Worm (Caenorhabditis elegans) whole organism, young adult: ENCODE data around the gene ZK1058.3.

ENCODE experiments used
- C06A6.2 ChIP-seq: fragments of 200-800 bp; sonication (Bioruptor generic); conservative IDR thresholded peaks from 2 replicates; pipeline ENCODE4 v1.3.6; 2022; ENCODE audit warnings: missing genetic modification characterization, missing compliant biosample characterization
- D2030.7 ChIP-seq: fragments of 200-800 bp; sonication (Bioruptor generic); IDR thresholded peaks from 2 replicates; pipeline ENCODE4 v1.3.6; 2022; ENCODE audit warnings: missing genetic modification reagents, missing genetic modification characterization, missing compliant biosample characterization
- F22D6.2 ChIP-seq: sonication (generic microtip); optimal IDR thresholded peaks from 2 replicates; lab custom pipeline; 2016; ENCODE audit warnings: mild to moderate bottlenecking, missing genetic modification characterization, missing compliant biosample characterization
- F37B4.10 ChIP-seq: fragments of 200-800 bp; sonication (Bioruptor generic); IDR thresholded peaks from 2 replicates; pipeline ENCODE4 v1.3.6; 2022; ENCODE audit warnings: missing genetic modification characterization, missing compliant biosample characterization
- F52B5.7 ChIP-seq: sonication (generic microtip); optimal IDR thresholded peaks from 2 replicates; lab custom pipeline; 2016; ENCODE audit warnings: mild to moderate bottlenecking, missing genetic modification characterization, missing compliant biosample characterization
- Y53F4B.3 ChIP-seq: fragments of 200-800 bp; sonication (Bioruptor generic); IDR thresholded peaks from 2 replicates; pipeline ENCODE4 v1.3.6; 2022; ENCODE audit warnings: missing genetic modification reagents, missing genetic modification characterization, missing compliant biosample characterization
- attf-6 ChIP-seq: fragments of 200-800 bp; sonication (Bioruptor generic); IDR thresholded peaks from 2 replicates; pipeline ENCODE4 v1.3.6; 2022; ENCODE audit warnings: missing genetic modification reagents, missing genetic modification characterization, missing compliant biosample characterization
- bed-1 ChIP-seq: fragments of 200-800 bp; sonication (Bioruptor generic); IDR thresholded peaks from 2 replicates; pipeline ENCODE4 v1.3.6; 2022; ENCODE audit warnings: missing genetic modification reagents, missing genetic modification characterization, missing compliant biosample characterization
- bed-2 ChIP-seq: fragments of 200-800 bp; sonication (Bioruptor generic); IDR thresholded peaks from 2 replicates; pipeline ENCODE4 v1.3.6; 2022; ENCODE audit warnings: missing genetic modification reagents, missing genetic modification characterization, missing compliant biosample characterization
- ccch-3 ChIP-seq: fragments of 200-800 bp; sonication (Bioruptor generic); optimal IDR thresholded peaks from 2 replicates; lab custom pipeline; 2018; ENCODE audit warnings: mild to moderate bottlenecking, missing genetic modification characterization, missing compliant biosample characterization
- cebp-1 ChIP-seq, 2 experiments: fragments of 200-800 bp in 1 of 2; sonication (Bioruptor generic) in 1 of 2; sonication (generic microtip) in 1 of 2; IDR thresholded peaks in 1 of 2; optimal IDR thresholded peaks in 1 of 2; 2 replicates each; pipeline versions ENCODE4 v1.3.6 to Lab custom; 2017 to 2022; ENCODE audit warnings: missing compliant biosample characterization in 2 of 2, missing genetic modification characterization in 2 of 2, mild to moderate bottlenecking in 1 of 2, missing genetic modification reagents in 1 of 2, moderate library complexity in 1 of 2
- cebp-2 ChIP-seq: fragments of 200-800 bp; sonication (Bioruptor generic); IDR thresholded peaks from 2 replicates; pipeline ENCODE4 v1.3.6; 2022; ENCODE audit warnings: missing genetic modification characterization, missing compliant biosample characterization
- ceh-27 ChIP-seq: fragments of 200-800 bp; sonication (Bioruptor generic); optimal IDR thresholded peaks from 2 replicates; lab custom pipeline; 2018; ENCODE audit warnings: mild to moderate bottlenecking, missing genetic modification characterization, moderate library complexity, missing compliant biosample characterization
- ceh-40 ChIP-seq: fragments of 200-800 bp; sonication (Bioruptor generic); IDR thresholded peaks from 2 replicates; pipeline ENCODE4 v1.3.6; 2022; ENCODE audit warnings: missing genetic modification characterization, missing compliant biosample characterization
- ceh-58 ChIP-seq: fragments of 200-800 bp; sonication (Bioruptor generic); IDR thresholded peaks from 2 replicates; pipeline ENCODE4 v1.3.6; 2022; ENCODE audit warnings: missing genetic modification characterization, missing compliant biosample characterization
- dox-1 ChIP-seq: fragments of 200-800 bp; sonication (Bioruptor generic); IDR thresholded peaks from 2 replicates; pipeline ENCODE4 v1.3.6; 2022; ENCODE audit warnings: missing genetic modification reagents, missing genetic modification characterization, missing compliant biosample characterization
- him-1 ChIP-seq: sonication (generic microtip); optimal IDR thresholded peaks from 2 replicates; lab custom pipeline; 2016; ENCODE audit warnings: missing genotype, missing genetic modification reagents, missing genetic modification characterization, missing compliant biosample characterization
- hlh-12 ChIP-seq: sonication (generic microtip); optimal IDR thresholded peaks from 2 replicates; lab custom pipeline; 2016; ENCODE audit warnings: missing genetic modification characterization, missing compliant biosample characterization
- hmg-1.2 ChIP-seq: fragments of 200-800 bp; sonication (Bioruptor generic); IDR thresholded peaks from 2 replicates; pipeline ENCODE4 v1.3.6; 2022; ENCODE audit warnings: missing genetic modification reagents, missing genetic modification characterization, missing compliant biosample characterization
- lin-35 ChIP-seq, 3 experiments: fragments of 150-350 bp in 2 of 3; sonication (generic microtip) in 1 of 3; optimal IDR thresholded peaks; 2 replicates each; lab custom pipeline; 2014 to 2018; ENCODE audit warnings: missing biosample characterization in 3 of 3, missing genetic modification characterization in 3 of 3, missing genetic modification reagents in 3 of 3
- lsy-27 ChIP-seq: sonication (generic microtip); optimal IDR thresholded peaks from 2 replicates; lab custom pipeline; 2017; ENCODE audit warnings: missing genetic modification characterization, mild to moderate bottlenecking, missing compliant biosample characterization, antibody characterized with exemption, missing genotype, borderline replicate concordance; ENCODE audit not compliant: insufficient read depth
- madf-10 ChIP-seq: sonication (generic microtip); optimal IDR thresholded peaks from 2 replicates; lab custom pipeline; 2016; ENCODE audit warnings: mild to moderate bottlenecking, missing genetic modification characterization, missing compliant biosample characterization
- madf-6 ChIP-seq: fragments of 200-800 bp; sonication (Bioruptor generic); IDR thresholded peaks from 2 replicates; pipeline ENCODE4 v1.3.6; 2022; ENCODE audit warnings: missing genetic modification reagents, missing genetic modification characterization, missing compliant biosample characterization
- mes-4 ChIP-seq: sonication (generic microtip); optimal IDR thresholded peaks from 2 replicates; lab custom pipeline; 2016; ENCODE audit warnings: missing genotype, missing genetic modification characterization, missing compliant biosample characterization
- nfya-1 ChIP-seq: sonication (generic microtip); optimal IDR thresholded peaks from 2 replicates; lab custom pipeline; 2017; ENCODE audit warnings: antibody characterized with exemption, missing compliant biosample characterization, missing genetic modification characterization, borderline replicate concordance; ENCODE audit not compliant: insufficient read depth
- nfyb-1 ChIP-seq: fragments of 200-800 bp; sonication (Bioruptor generic); IDR thresholded peaks from 2 replicates; pipeline ENCODE4 v1.3.6; 2022; ENCODE audit warnings: missing genetic modification reagents, missing genetic modification characterization, missing compliant biosample characterization
- pha-4 ChIP-seq: fragments of 150-350 bp; sonication (generic microtip); optimal IDR thresholded peaks from 2 replicates; lab custom pipeline; 2014; ENCODE audit warnings: missing biosample characterization, missing genetic modification reagents, missing genetic modification characterization
- rcor-1 ChIP-seq: fragments of 200-800 bp; sonication (Bioruptor generic); IDR thresholded peaks from 2 replicates; pipeline ENCODE4 v1.3.6; 2022; ENCODE audit warnings: missing genetic modification reagents, missing genetic modification characterization, missing compliant biosample characterization
- rec-8 ChIP-seq, 2 experiments: sonication (generic microtip); optimal IDR thresholded peaks; 2 replicates each; lab custom pipeline; 2016; ENCODE audit warnings: mild to moderate bottlenecking in 2 of 2, missing genetic modification characterization in 2 of 2, missing genetic modification reagents in 2 of 2, missing genotype in 2 of 2, missing biosample characterization in 1 of 2, missing compliant biosample characterization in 1 of 2, moderate library complexity in 1 of 2
- rpc-1 ChIP-seq, 2 experiments: fragments of 150-350 bp in 1 of 2; sonication (generic microtip) in 1 of 2; optimal IDR thresholded peaks; 2 replicates each; lab custom pipeline; 2014 to 2018; ENCODE audit warnings: missing biosample characterization in 1 of 2, missing genetic modification characterization in 1 of 2, missing genetic modification reagents in 1 of 2, missing genotype in 1 of 2
- sdz-38 ChIP-seq: sonication (generic microtip); optimal IDR thresholded peaks from 2 replicates; lab custom pipeline; 2016; ENCODE audit warnings: missing genotype, missing genetic modification characterization, missing compliant biosample characterization
- sea-2 ChIP-seq: fragments of 200-800 bp; sonication (Bioruptor generic); IDR thresholded peaks from 2 replicates; pipeline ENCODE4 v1.3.6; 2022; ENCODE audit warnings: missing genetic modification characterization, missing compliant biosample characterization
- snpc-1.1 ChIP-seq: sonication (generic microtip); optimal IDR thresholded peaks from 2 replicates; lab custom pipeline; 2017; ENCODE audit warnings: missing genetic modification characterization, mild to moderate bottlenecking, missing compliant biosample characterization, antibody characterized with exemption, moderate library complexity, missing genotype, missing genetic modification reagents; ENCODE audit not compliant: insufficient read depth
- snpc-3.4 ChIP-seq: sonication (generic microtip); optimal IDR thresholded peaks from 2 replicates; lab custom pipeline; 2017; ENCODE audit warnings: missing genetic modification characterization, mild to moderate bottlenecking, missing compliant biosample characterization, antibody characterized with exemption, moderate library complexity, missing genotype, missing genetic modification reagents
- tbp1 ChIP-seq: fragments of 200-800 bp; sonication (Bioruptor generic); optimal IDR thresholded peaks from 2 replicates; lab custom pipeline; 2018; ENCODE audit warnings: mild to moderate bottlenecking, missing genetic modification characterization, missing compliant biosample characterization
- tlf-1 ChIP-seq: fragments of 200-800 bp; sonication (Bioruptor generic); optimal IDR thresholded peaks from 2 replicates; lab custom pipeline; 2018; ENCODE audit warnings: mild to moderate bottlenecking, missing genetic modification characterization, missing compliant biosample characterization
- xnd-1 ChIP-seq: sonication (generic microtip); optimal IDR thresholded peaks from 2 replicates; lab custom pipeline; 2016; ENCODE audit warnings: missing genotype, missing genetic modification reagents, missing genetic modification characterization, missing compliant biosample characterization
- zfh-2 ChIP-seq: fragments of 200-800 bp; sonication (Bioruptor generic); conservative IDR thresholded peaks from 2 replicates; pipeline ENCODE4 v1.3.6; 2022; ENCODE audit warnings: missing genetic modification reagents, missing genetic modification characterization, missing compliant biosample characterization
- ztf-18 ChIP-seq: sonication (generic microtip); optimal IDR thresholded peaks from 2 replicates; lab custom pipeline; 2016; ENCODE audit warnings: missing genotype, mild to moderate bottlenecking, missing genetic modification characterization, missing compliant biosample characterization
- ztf-25 ChIP-seq: fragments of 200-800 bp; sonication (Bioruptor generic); IDR thresholded peaks from 2 replicates; pipeline ENCODE4 v1.3.6; 2022; ENCODE audit warnings: missing genetic modification reagents, missing genetic modification characterization, missing compliant biosample characterization
- ztf-28 ChIP-seq: fragments of 200-800 bp; sonication (Bioruptor generic); IDR thresholded peaks from 2 replicates; pipeline ENCODE4 v1.3.6; 2022; ENCODE audit warnings: missing genetic modification reagents, missing genetic modification characterization, missing compliant biosample characterization
- ztf-3 ChIP-seq: fragments of 200-800 bp; sonication (Bioruptor generic); optimal IDR thresholded peaks from 2 replicates; lab custom pipeline; 2018; ENCODE audit warnings: mild to moderate bottlenecking, missing genetic modification characterization, missing compliant biosample characterization

ZK1058.3 gene

DNA sequence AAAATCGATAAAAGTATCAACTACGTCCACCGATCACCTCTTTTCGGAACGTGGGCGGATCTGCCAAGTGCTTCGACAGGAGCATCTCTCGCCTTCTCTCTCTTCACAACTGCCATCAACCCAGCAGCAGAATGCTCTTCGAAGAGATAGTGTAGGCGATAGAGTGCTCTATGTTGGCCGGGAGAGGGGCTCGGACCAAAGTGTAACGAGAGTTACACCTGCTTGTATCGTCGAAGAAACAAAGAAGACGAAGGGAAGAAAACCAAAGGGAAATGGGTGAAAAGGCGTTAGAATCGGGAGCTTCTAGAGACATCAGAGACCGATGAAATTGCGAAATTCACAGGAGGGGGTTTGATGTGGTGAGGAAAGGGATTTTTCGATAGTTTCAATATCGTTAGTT is 3.8 kb upstream of the ZK1058.3 start:
- TF ChIP-seq F37B4.10 (GFP tag; lab: Robert Waterston, UW) = no peak
- no peak for TF ChIP-seq cebp-1 (GFP tag; IDR thresholded peaks at IDR 0.05; lab: Robert Waterston, UW)
- TF ChIP-seq cebp-1 (tag; optimal IDR thresholded peaks at IDR 0.05; lab: Kevin White, UChicago) = peak; percentile 88
- TF ChIP-seq mes-4 = no peak
- TF ChIP-seq zfh-2 (GFP tag; lab: Robert Waterston, UW) = 0 out of 2 replicates have a peak, but pooled peaks have one; percentile 42
- TF ChIP-seq F52B5.7 (tag; lab: Kevin White, UChicago) = no peak
- TF ChIP-seq ceh-58 = no peak
- TF ChIP-seq ceh-40 (GFP tag; lab: Robert Waterston, UW) = no peak

- peak; percentile 63; the same call in 1 of the 2 replicates for TF ChIP-seq hmg-1.2 (GFP tag; lab: Robert Waterston, UW)
- TF ChIP-seq tlf-1 (GFP tag; lab: Kevin White, UChicago) = no peak
- 0 out of 2 replicates have a peak, but pooled peaks have one; percentile 31 for TF ChIP-seq nfyb-1 (GFP tag; lab: Robert Waterston, UW)
These were observed 3.0 kb upstream of the ZK1058.3 start for ce11 chrIII:3915705-3916104.

DNA sequence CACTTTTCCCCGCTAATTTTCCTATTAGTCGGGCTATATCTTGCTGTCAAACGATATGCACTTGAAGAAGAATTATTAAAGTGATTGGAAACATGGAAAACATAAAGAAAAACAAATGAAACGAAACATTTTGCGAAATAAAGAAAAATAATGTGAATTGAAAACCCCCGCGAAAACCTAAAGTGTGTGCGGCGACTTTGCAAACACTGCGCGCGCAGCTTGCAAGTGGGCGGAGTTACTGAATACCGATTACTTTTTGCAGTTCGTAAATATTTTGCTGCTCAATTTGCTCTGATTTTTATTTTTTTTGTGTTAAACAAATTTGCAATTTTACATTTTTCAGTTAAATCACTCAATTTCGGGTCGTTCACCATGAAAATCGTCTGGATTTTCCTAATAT is 2.0 kb upstream of the ZK1058.3 start, which contains the start of gene ccdc-47:
Gene ccdc-47, plus strand, starts transcription at position 344 of the 400 bp plus-strand sequence.
- TF ChIP-seq madf-10 = no peak
- no peak for TF ChIP-seq ceh-40 (GFP tag; lab: Robert Waterston, UW)
- TF ChIP-seq ztf-25 (GFP tag; lab: Robert Waterston, UW) = no peak
- TF ChIP-seq ceh-27 (GFP tag; lab: Kevin White, UChicago) = peak; percentile 37
- no peak for TF ChIP-seq F37B4.10 (GFP tag; lab: Robert Waterston, UW)
- no peak for TF ChIP-seq lsy-27 (tag; lab: Kevin White, UChicago)
- 0 out of 2 replicates have a peak, but pooled peaks have one; percentile 31 for TF ChIP-seq C06A6.2 (GFP tag; lab: Robert Waterston, UW)
- TF ChIP-seq tbp1 (GFP tag; lab: Kevin White, UChicago) = peak; percentile 17
- TF ChIP-seq hlh-12 (tag; lab: Kevin White, UChicago) = no peak
- TF ChIP-seq sdz-38 (tag; lab: Kevin White, UChicago) = no peak
- peak in 1 of 3 experiments; percentile 67 for TF ChIP-seq lin-35 (GFP tag; optimal IDR thresholded peaks at IDR 0.05; lab: Kevin White, UChicago)
- TF ChIP-seq hmg-1.2 (GFP tag; lab: Robert Waterston, UW) = peak; percentile 41; the same call in 1 of the 2 replicates
- TF ChIP-seq bed-1 (GFP tag; lab: Robert Waterston, UW) = no peak
- TF ChIP-seq Y53F4B.3 (GFP tag; lab: Robert Waterston, UW) = no peak
- TF ChIP-seq D2030.7 (GFP tag; lab: Robert Waterston, UW) = peak; percentile 46; the same call in 1 of the 2 replicates
- TF ChIP-seq ztf-3 (GFP tag; lab: Kevin White, UChicago) = no peak
- TF ChIP-seq rec-8 (tag; optimal IDR thresholded peaks at IDR 0.05; lab: Kevin White, UChicago) = no peak
- no peak for TF ChIP-seq cebp-1 (GFP tag; IDR thresholded peaks at IDR 0.05; lab: Robert Waterston, UW)
- TF ChIP-seq cebp-1 (tag; optimal IDR thresholded peaks at IDR 0.05; lab: Kevin White, UChicago) = peak; percentile 69
- no peak for TF ChIP-seq bed-2 (GFP tag; lab: Robert Waterston, UW)
- TF ChIP-seq him-1 = no peak
- no peak for TF ChIP-seq F22D6.2 (tag; lab: Kevin White, UChicago)
- no peak for TF ChIP-seq nfya-1 (tag; lab: Kevin White, UChicago)
- TF ChIP-seq rpc-1 (optimal IDR thresholded peaks at IDR 0.05; lab: Kevin White, UChicago) = peak; percentile 42
- TF ChIP-seq rpc-1 (tag; optimal IDR thresholded peaks at IDR 0.05; lab: Kevin White, UChicago) = no peak
- peak; percentile 30; the same call in 1 of the 2 replicates for TF ChIP-seq rcor-1 (GFP tag; lab: Robert Waterston, UW)
- TF ChIP-seq ccch-3 (GFP tag; lab: Kevin White, UChicago) = no peak
- TF ChIP-seq cebp-2 (GFP tag; lab: Robert Waterston, UW) = no peak
- no peak for TF ChIP-seq tlf-1 (GFP tag; lab: Kevin White, UChicago)
- TF ChIP-seq sea-2 = no peak
- no peak for TF ChIP-seq pha-4 (tag; lab: Kevin White, UChicago)
- TF ChIP-seq dox-1 = peak; percentile 73
- TF ChIP-seq xnd-1 (tag; lab: Kevin White, UChicago) = no peak
- no peak for TF ChIP-seq attf-6
- 0 out of 2 replicates have a peak, but pooled peaks have one; percentile 23 for TF ChIP-seq ztf-28 (GFP tag; lab: Robert Waterston, UW)
- peak; percentile 2 for TF ChIP-seq ztf-18
- TF ChIP-seq madf-6 = peak; percentile 76
- TF ChIP-seq snpc-3.4 (tag; lab: Kevin White, UChicago) = peak; percentile 60
- 0 out of 2 replicates have a peak, but pooled peaks have one; percentile 20 for TF ChIP-seq nfyb-1 (GFP tag; lab: Robert Waterston, UW)
- TF ChIP-seq snpc-1.1 = peak; percentile 58
